Fruit fly (Drosophila melanogaster): ENCODE results near the gene CG14259.

The CG14259 gene

dm6 chr3R:27111784-27112602, 17.7 kb downstream of the CG14259 start, which contains the start of the genes gb and CG5815 (continued):
- TF ChIP-seq CG13894 (tag; optimal IDR thresholded peaks at IDR 0.05): no peak
- peak; percentile 85 for TF ChIP-seq ewg (GFP tag; optimal IDR thresholded peaks at IDR 0.05)
- peak; percentile 91 for TF ChIP-seq CG3281 (GFP tag; optimal IDR thresholded peaks at IDR 0.05)
- peak; percentile 88 for TF ChIP-seq CG7839 (tag; optimal IDR thresholded peaks at IDR 0.05)
- peak; percentile 63 for TF ChIP-seq salm (tag; optimal IDR thresholded peaks at IDR 0.05)
- peak; percentile 32 for TF ChIP-seq CG4282 (GFP tag; optimal IDR thresholded peaks at IDR 0.05)
- peak; percentile 91 for TF ChIP-seq Aef1 (GFP tag; IDR thresholded peaks at IDR 0.05)
- peak; percentile 97 for TF ChIP-seq CG9932 (GFP tag; IDR thresholded peaks at IDR 0.05)
- peak; percentile 91 for TF ChIP-seq CG8924 (tag; optimal IDR thresholded peaks at IDR 0.05)
- peak; percentile 87 for TF ChIP-seq CG18262 (tag; optimal IDR thresholded peaks at IDR 0.05)
- TF ChIP-seq CG1792 (GFP tag; optimal IDR thresholded peaks at IDR 0.05): peak; percentile 17
- peak; percentile 76 for TF ChIP-seq CG10274 (GFP tag; optimal IDR thresholded peaks at IDR 0.05)
- 0 out of 2 replicates have a peak, but pooled peaks have one; percentile 63 for TF ChIP-seq Awh (GFP tag; IDR thresholded peaks at IDR 0.05)
- no peak for TF ChIP-seq Gsc (GFP tag; IDR thresholded peaks at IDR 0.05)
- TF ChIP-seq Kr (GFP tag; optimal IDR thresholded peaks at IDR 0.05): no peak
- TF ChIP-seq bcd (GFP tag; optimal IDR thresholded peaks at IDR 0.05): peak; percentile 91
- no peak for TF ChIP-seq Deaf1 (tag; optimal IDR thresholded peaks at IDR 0.05)
- no peak for TF ChIP-seq sqz (GFP tag; optimal IDR thresholded peaks at IDR 0.05)
- peak; percentile 75 for TF ChIP-seq CG6765 (GFP tag; optimal IDR thresholded peaks at IDR 0.05)
- peak; percentile 79 for TF ChIP-seq CG10959 (GFP tag; IDR thresholded peaks at IDR 0.05)
- TF ChIP-seq B-H1 (GFP tag; IDR thresholded peaks at IDR 0.05): peak; percentile 77
- peak; percentile 84 for TF ChIP-seq gce (GFP tag; IDR thresholded peaks at IDR 0.05)
- TF ChIP-seq Antp (GFP tag; optimal IDR thresholded peaks at IDR 0.05): peak; percentile 51
- TF ChIP-seq Hsf (GFP tag; optimal IDR thresholded peaks at IDR 0.05): peak; percentile 91
- TF ChIP-seq CG2678 (tag; optimal IDR thresholded peaks at IDR 0.05): peak; percentile 92
- TF ChIP-seq Bdp1 (GFP tag; optimal IDR thresholded peaks at IDR 0.05): peak; percentile 77
- peak; percentile 91 for TF ChIP-seq lmd (GFP tag; IDR thresholded peaks at IDR 0.05)
- peak; percentile 65 for TF ChIP-seq emc (GFP tag; optimal IDR thresholded peaks at IDR 0.05)
- peak; percentile 50 for TF ChIP-seq CG1603 (tag; optimal IDR thresholded peaks at IDR 0.05)
- TF ChIP-seq knrl (GFP tag; IDR thresholded peaks at IDR 0.05; ENCODE audit: partially characterized antibody): peak; percentile 92
- TF ChIP-seq cad (GFP tag; optimal IDR thresholded peaks at IDR 0.05): no peak
- peak; percentile 91 for TF ChIP-seq CG9817 (tag; optimal IDR thresholded peaks at IDR 0.05)
- peak; percentile 87 for TF ChIP-seq mld (GFP tag; IDR thresholded peaks at IDR 0.05; ENCODE audit: partially characterized antibody)
- peak; percentile 95 for TF ChIP-seq Hmr (GFP tag; optimal IDR thresholded peaks at IDR 0.05)
- peak; percentile 92 for TF ChIP-seq CG2116 (GFP tag; optimal IDR thresholded peaks at IDR 0.05)
- TF ChIP-seq CG3726 (GFP tag; IDR thresholded peaks at IDR 0.05): peak; percentile 83; the same call in 2 of the 3 replicates
- TF ChIP-seq CG11504 (tag; optimal IDR thresholded peaks at IDR 0.05): peak; percentile 90
- TF ChIP-seq slp2 (GFP tag; optimal IDR thresholded peaks at IDR 0.05): peak; percentile 55
- TF ChIP-seq nom (GFP tag; optimal IDR thresholded peaks at IDR 0.05): no peak
- no peak for TF ChIP-seq crol (GFP tag; IDR thresholded peaks at IDR 0.05)
- TF ChIP-seq CG15514 (GFP tag; optimal IDR thresholded peaks at IDR 0.05): peak; percentile 87
- TF ChIP-seq twi (tag; optimal IDR thresholded peaks at IDR 0.05): peak; percentile 79
- TF ChIP-seq tll (GFP tag; optimal IDR thresholded peaks at IDR 0.05): peak in 1 of 2 experiments; percentile 3
- TF ChIP-seq CG16779 (GFP tag; IDR thresholded peaks at IDR 0.05): peak; percentile 76
- no peak for TF ChIP-seq pb (GFP tag; optimal IDR thresholded peaks at IDR 0.05)
- TF ChIP-seq peb (GFP tag; IDR thresholded peaks at IDR 0.05): peak; percentile 73
- TF ChIP-seq Rx (GFP tag; IDR thresholded peaks at IDR 0.05): peak; percentile 86
- peak; percentile 86 for TF ChIP-seq chm (GFP tag; IDR thresholded peaks at IDR 0.05)
- peak; percentile 15 for TF ChIP-seq her (GFP tag; optimal IDR thresholded peaks at IDR 0.05)
